Worm (Caenorhabditis elegans): Measurements from ENCODE around the gene rbbp-5.
A peak's percentile ranks its signal among the peaks of the same experiment; 100 is the strongest.

rbbp-5 gene

DNA sequence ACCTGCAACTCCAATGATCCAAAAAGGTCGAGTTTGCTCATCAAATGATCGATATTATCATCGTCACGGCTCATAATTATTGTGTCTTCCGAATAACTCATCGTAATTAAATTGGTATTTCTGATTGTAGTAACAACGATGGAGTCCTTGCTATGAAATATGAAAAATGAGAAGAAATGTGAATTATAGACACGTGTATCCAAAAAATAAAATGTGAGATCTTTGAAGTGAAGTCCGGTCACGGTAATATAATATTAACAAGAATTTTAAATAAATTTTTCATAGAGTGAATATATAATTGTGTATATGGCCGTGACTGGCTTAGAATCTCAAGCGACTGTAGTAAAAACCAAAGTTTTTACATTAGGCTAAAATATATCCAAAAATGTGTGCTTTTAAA, 30.6 kb upstream of the rbbp-5 start, which contains the start of gene H12I13.1:
Gene H12I13.1, minus strand, starts transcription at position 101 of the 400 bp plus-strand sequence.
- TF ChIP-seq lir-3 (tag; optimal IDR thresholded peaks at IDR 0.05): no peak
- no peak for TF ChIP-seq nhr-41 (GFP tag; IDR thresholded peaks at IDR 0.05)
- no peak for TF ChIP-seq T26A8.4 (GFP tag; IDR thresholded peaks at IDR 0.05)
- no peak for TF ChIP-seq F37D6.2 (tag; optimal IDR thresholded peaks at IDR 0.05)
- no peak for TF ChIP-seq daf-12 (tag; optimal IDR thresholded peaks at IDR 0.05)
- TF ChIP-seq zfp-3 (GFP tag; conservative IDR thresholded peaks at IDR 0.05): no peak
- TF ChIP-seq jun-1 (tag; optimal IDR thresholded peaks at IDR 0.05): no peak
- TF ChIP-seq gei-8 (GFP tag; optimal IDR thresholded peaks at IDR 0.05): no peak
- TF ChIP-seq nhr-11 (tag; optimal IDR thresholded peaks at IDR 0.05): no peak
- no peak for TF ChIP-seq skn-1 (tag; optimal IDR thresholded peaks at IDR 0.05)
- TF ChIP-seq ztf-11 (tag; optimal IDR thresholded peaks at IDR 0.05): no peak
- no peak for TF ChIP-seq ceh-32 (tag; optimal IDR thresholded peaks at IDR 0.05; ENCODE audit: poor library complexity)
- TF ChIP-seq spr-3 (GFP tag; optimal IDR thresholded peaks at IDR 0.05): no peak
- no peak for TF ChIP-seq sdz-12 (GFP tag; optimal IDR thresholded peaks at IDR 0.05)
- no peak for TF ChIP-seq nhr-76 (tag; optimal IDR thresholded peaks at IDR 0.05)
- TF ChIP-seq php-3 (GFP tag; IDR thresholded peaks at IDR 0.05): no peak
- no peak for TF ChIP-seq zip-11 (GFP tag; IDR thresholded peaks at IDR 0.05)
- no peak for TF ChIP-seq saeg-2 (GFP tag; IDR thresholded peaks at IDR 0.05)
- TF ChIP-seq zfp-2 (tag; optimal IDR thresholded peaks at IDR 0.05): no peak
- no peak for TF ChIP-seq egl-43 (GFP tag; IDR thresholded peaks at IDR 0.05)

DNA sequence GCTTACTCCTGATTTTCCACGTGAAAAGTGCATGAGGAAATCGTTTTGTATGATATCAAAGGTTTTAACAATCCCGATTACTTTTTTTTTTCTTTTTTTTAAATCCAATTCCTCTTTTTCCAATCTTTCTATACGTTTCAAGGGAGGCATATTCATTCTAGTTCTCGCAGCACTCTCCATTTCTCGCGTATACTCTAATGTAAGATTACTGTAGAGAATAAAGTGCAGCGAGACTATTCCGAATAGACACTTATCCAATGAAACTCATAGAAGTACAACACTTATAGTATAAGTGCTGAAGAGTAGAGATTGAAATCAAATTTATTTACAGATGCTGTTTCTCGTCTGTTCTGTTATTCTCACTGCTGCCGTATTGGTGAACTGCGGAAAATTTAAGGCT, 20.0 kb upstream of the rbbp-5 start, which contains the start of gene H12I13.6:
Gene H12I13.6, plus strand, starts transcription at position 301 of the 400 bp plus-strand sequence.
- no peak for TF ChIP-seq dmd-9 (GFP tag; IDR thresholded peaks at IDR 0.05)
- peak in 1 of 2 experiments; percentile 20 for TF ChIP-seq unc-62 (GFP tag; optimal IDR thresholded peaks at IDR 0.05 in 1 of 2)
- no peak for TF ChIP-seq unc-62 (tag; optimal IDR thresholded peaks at IDR 0.05)
- TF ChIP-seq saeg-2 (GFP tag; IDR thresholded peaks at IDR 0.05): no peak

DNA sequence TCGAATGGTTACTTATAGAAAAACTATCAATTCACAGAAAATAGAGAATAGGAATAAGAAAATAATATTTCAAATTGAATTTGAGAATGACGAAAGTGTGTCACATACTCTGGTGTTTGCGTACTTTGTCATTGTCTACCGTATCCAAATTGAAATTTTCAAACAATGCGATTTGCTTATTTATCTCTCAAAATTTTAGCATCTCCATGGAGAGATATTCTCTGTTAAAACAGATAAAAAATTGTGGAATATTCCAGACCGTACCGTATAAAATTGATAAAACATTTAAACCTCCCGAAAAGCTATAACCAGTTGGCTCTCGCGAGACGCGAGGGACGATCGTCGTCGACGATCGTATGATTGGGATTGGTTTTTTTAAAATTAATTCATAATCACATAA, 16.9 kb upstream of the rbbp-5 start, which contains the start of gene fbf-1:
Gene fbf-1, minus strand, starts transcription at position 101 of the 400 bp plus-strand sequence.
- no peak for TF ChIP-seq nhr-77 (tag; optimal IDR thresholded peaks at IDR 0.05)
- no peak for TF ChIP-seq php-3 (GFP tag; IDR thresholded peaks at IDR 0.05)
- TF ChIP-seq snpc-4 (tag; optimal IDR thresholded peaks at IDR 0.05): no peak
- no peak for TF ChIP-seq lin-29 (GFP tag; IDR thresholded peaks at IDR 0.05)
- no peak for TF ChIP-seq mes-2 (tag; optimal IDR thresholded peaks at IDR 0.05; ENCODE audit: poor library complexity, severe bottlenecking)
- TF ChIP-seq gei-8 (GFP tag; optimal IDR thresholded peaks at IDR 0.05): no peak
- TF ChIP-seq mdl-1 (tag; optimal IDR thresholded peaks at IDR 0.05): no peak
- TF ChIP-seq nhr-41 (GFP tag; IDR thresholded peaks at IDR 0.05): no peak
- no peak for TF ChIP-seq spr-1 (tag; optimal IDR thresholded peaks at IDR 0.05)

DNA sequence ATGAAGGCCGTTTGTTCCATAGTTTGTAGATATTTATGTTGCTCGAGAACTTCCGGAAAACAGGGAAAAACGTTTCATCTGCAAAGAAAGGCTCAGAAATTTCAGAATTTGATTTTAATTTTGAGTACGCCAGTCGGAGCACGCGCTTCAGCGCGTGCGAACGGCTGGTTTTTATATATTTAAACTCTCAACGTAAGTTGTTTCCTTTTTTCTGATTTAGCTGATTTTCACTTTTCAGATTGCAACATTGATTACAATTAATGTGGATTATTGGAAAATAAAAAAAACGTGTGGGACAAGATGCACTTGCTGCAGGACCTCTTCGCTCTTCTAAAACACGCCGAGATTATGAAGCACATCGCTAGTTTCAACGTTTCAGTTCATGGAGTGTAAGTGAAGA, 15.0 kb upstream of the rbbp-5 start, which contains the start of gene F21H12.3:
Gene F21H12.3, plus strand, starts transcription at position 301 of the 400 bp plus-strand sequence.
- no peak for TF ChIP-seq ceh-44 (GFP tag; IDR thresholded peaks at IDR 0.05)
- TF ChIP-seq F49E8.2 (tag; optimal IDR thresholded peaks at IDR 0.05; ENCODE audit: borderline replicate concordance): no peak
- TF ChIP-seq ztf-7 (tag; optimal IDR thresholded peaks at IDR 0.05): no peak
- TF ChIP-seq mxl-3 (GFP tag; optimal IDR thresholded peaks at IDR 0.05): no peak

DNA sequence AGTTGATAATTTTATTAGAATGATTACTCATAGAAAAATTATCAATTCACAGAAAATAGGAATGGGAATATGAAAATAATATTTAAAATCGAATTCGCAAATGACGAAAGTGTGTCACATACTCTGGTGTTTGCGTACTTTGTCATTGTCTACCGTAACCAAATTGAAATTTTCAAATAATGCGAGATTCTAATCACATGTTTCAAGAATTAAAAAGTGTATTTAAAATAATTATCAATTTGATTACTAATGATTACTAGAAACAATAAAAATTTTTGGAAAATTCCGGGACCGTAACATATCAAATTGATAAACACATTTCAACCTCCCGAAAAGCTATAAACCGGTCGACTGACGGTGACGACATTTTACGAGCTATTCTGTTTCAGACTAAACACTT, 6.2 kb upstream of the rbbp-5 start, which contains the start of the genes fbf-2 and nspg-3:
Gene fbf-2, minus strand, starts transcription at position 101 of the 400 bp plus-strand sequence.
Gene nspg-3, plus strand, starts transcription at position 388 of the 400 bp plus-strand sequence.
- TF ChIP-seq zip-2 (tag; optimal IDR thresholded peaks at IDR 0.05) (no peak), php-3 (GFP tag; IDR thresholded peaks at IDR 0.05) (0 out of 2 replicates have a peak, but pooled peaks have one; percentile 15), dve-1 (tag; optimal IDR thresholded peaks at IDR 0.05; ENCODE audit: insufficient read depth) (no peak), Y105C5A.15 (GFP tag; IDR thresholded peaks at IDR 0.05) (no peak), F37D6.2 (tag; optimal IDR thresholded peaks at IDR 0.05) (no peak), egl-43 (GFP tag; IDR thresholded peaks at IDR 0.05) (no peak), dmd-9 (GFP tag; IDR thresholded peaks at IDR 0.05) (no peak), spr-3 (GFP tag; optimal IDR thresholded peaks at IDR 0.05) (no peak), nhr-25 (tag; optimal IDR thresholded peaks at IDR 0.05; ENCODE audit: borderline replicate concordance, insufficient read depth) (no peak), duxl-1 (tag; optimal IDR thresholded peaks at IDR 0.05; ENCODE audit: poor library complexity) (no peak), cey-2 (tag; optimal IDR thresholded peaks at IDR 0.05; ENCODE audit: borderline replicate concordance, insufficient read depth) (no peak), skn-1 (tag; optimal IDR thresholded peaks at IDR 0.05) (no peak), lin-1 (GFP tag; IDR thresholded peaks at IDR 0.05) (no peak), daf-16 (GFP tag; optimal IDR thresholded peaks at IDR 0.05) (no peak), daf-16 (tag; optimal IDR thresholded peaks at IDR 0.05) (peak; percentile 35), snpc-4 (tag; optimal IDR thresholded peaks at IDR 0.05) (no peak)
